Fruit fly (Drosophila melanogaster) whole organism, pupa: ENCODE data around the gene Ptp61F.
A peak's percentile ranks its signal among the peaks of the same experiment; 100 is the strongest.

Experiments
- CG8159 ChIP-seq: fragments of 200-800 bp; sonication (Bioruptor generic); optimal IDR thresholded peaks from 3 replicates; lab custom pipeline; 2018; ENCODE audit warnings: missing biosample characterization, mild to moderate bottlenecking, missing genetic modification characterization, moderate library complexity
- CG8301 ChIP-seq: fragments of 200-800 bp; sonication (Bioruptor generic); optimal IDR thresholded peaks from 2 replicates; lab custom pipeline; 2018; ENCODE audit warnings: missing biosample characterization, mild to moderate bottlenecking, missing genetic modification characterization
- EcR ChIP-seq: fragments of 200-800 bp; sonication (Bioruptor generic); optimal IDR thresholded peaks from 3 replicates; lab custom pipeline; 2019; ENCODE audit warnings: missing biosample characterization, missing genetic modification characterization, mild to moderate bottlenecking, moderate library complexity, missing genetic modification reagents

dm6 chr3L:1319097-1319725, 155.8 kb downstream of the Ptp61F start:
- TF ChIP-seq CG8159 (peak; percentile 85), CG8301 (tag; lab: Kevin White, UChicago) (peak; percentile 97), EcR (GFP tag; lab: Kevin White, UChicago) (peak; percentile 8)
